Worm (Caenorhabditis elegans) whole organism, L2 larva: ENCODE measurements around the gene sdz-15.

Experiments used
- C34F6.9 ChIP-seq: fragments of 150-350 bp; optimal IDR thresholded peaks from 2 replicates; lab custom pipeline; 2014; ENCODE audit warnings: missing biosample characterization, missing genetic modification characterization
- R02D3.7 ChIP-seq: fragments of 150-350 bp; optimal IDR thresholded peaks from 2 replicates; lab custom pipeline; 2014; ENCODE audit warnings: missing biosample characterization, missing genetic modification characterization
- Y55F3AM.14 ChIP-seq: fragments of 200-800 bp; sonication (Bioruptor generic); optimal IDR thresholded peaks from 2 replicates; lab custom pipeline; 2018; ENCODE audit warnings: mild to moderate bottlenecking, missing genetic modification characterization, missing compliant biosample characterization
- ZK546.5 ChIP-seq: sonication (generic microtip); optimal IDR thresholded peaks from 2 replicates; lab custom pipeline; 2017; ENCODE audit warnings: missing biosample characterization, missing genetic modification characterization
- alr-1 ChIP-seq: fragments of 150-350 bp; optimal IDR thresholded peaks from 2 replicates; lab custom pipeline; 2014; ENCODE audit warnings: missing biosample characterization, missing genetic modification characterization
- aly-2 ChIP-seq: fragments of 150-350 bp; optimal IDR thresholded peaks from 2 replicates; lab custom pipeline; 2014; ENCODE audit warnings: missing biosample characterization, missing genetic modification characterization
- ama-1 ChIP-seq: fragments of 150-350 bp; optimal IDR thresholded peaks from 2 replicates; lab custom pipeline; 2018; ENCODE audit warnings: inconsistent platforms
- blmp-1 ChIP-seq: sonication (generic microtip); optimal IDR thresholded peaks from 2 replicates; lab custom pipeline; 2017; ENCODE audit warnings: missing genetic modification characterization, mild to moderate bottlenecking, missing compliant biosample characterization, antibody characterized with exemption, moderate library complexity; ENCODE audit not compliant: insufficient read depth
- crh-2 ChIP-seq: sonication (generic microtip); optimal IDR thresholded peaks from 2 replicates; lab custom pipeline; 2017; ENCODE audit warnings: missing biosample characterization, missing genetic modification characterization
- dmd-4 ChIP-seq: sonication (generic microtip); optimal IDR thresholded peaks from 2 replicates; lab custom pipeline; 2017; ENCODE audit warnings: missing biosample characterization, missing genetic modification characterization
- elt-3 ChIP-seq: sonication (generic microtip); optimal IDR thresholded peaks from 2 replicates; lab custom pipeline; 2017; ENCODE audit warnings: missing biosample characterization, missing genetic modification characterization
- fos-1 ChIP-seq: fragments of 150-350 bp; optimal IDR thresholded peaks from 2 replicates; lab custom pipeline; 2014; ENCODE audit warnings: missing biosample characterization, missing genetic modification characterization
- gmeb-1 ChIP-seq: fragments of 150-350 bp; optimal IDR thresholded peaks from 2 replicates; lab custom pipeline; 2014; ENCODE audit warnings: missing biosample characterization, missing genetic modification characterization
- lin-11 ChIP-seq: fragments of 150-350 bp; sonication (generic microtip); optimal IDR thresholded peaks from 2 replicates; lab custom pipeline; 2014; ENCODE audit warnings: missing biosample characterization, missing genetic modification characterization, inconsistent platforms, mixed read lengths
- lin-13 ChIP-seq: fragments of 150-350 bp; optimal IDR thresholded peaks from 2 replicates; lab custom pipeline; 2014; ENCODE audit warnings: missing biosample characterization, missing genetic modification reagents, missing genetic modification characterization
- lin-39 ChIP-seq: fragments of 150-350 bp; optimal IDR thresholded peaks from 2 replicates; lab custom pipeline; 2014; ENCODE audit warnings: missing biosample characterization, missing genetic modification reagents, missing genetic modification characterization
- lsy-2 ChIP-seq, 2 experiments: fragments of 150-350 bp in 1 of 2; sonication (generic microtip) in 1 of 2; optimal IDR thresholded peaks; 2 replicates each; lab custom pipeline; 2014 to 2017; ENCODE audit warnings: missing biosample characterization in 2 of 2, missing genetic modification characterization in 2 of 2
- mbf-1 ChIP-seq: sonication (generic microtip); optimal IDR thresholded peaks from 2 replicates; lab custom pipeline; 2017; ENCODE audit warnings: missing biosample characterization, missing genetic modification characterization
- nhr-11 ChIP-seq: fragments of 150-350 bp; optimal IDR thresholded peaks from 2 replicates; lab custom pipeline; 2014; ENCODE audit warnings: missing biosample characterization, missing genetic modification characterization
- nhr-12 ChIP-seq: fragments of 150-350 bp; optimal IDR thresholded peaks from 2 replicates; lab custom pipeline; 2014; ENCODE audit warnings: missing biosample characterization, missing genetic modification characterization
- nhr-129 ChIP-seq: fragments of 150-350 bp; optimal IDR thresholded peaks from 2 replicates; lab custom pipeline; 2014; ENCODE audit warnings: missing biosample characterization, missing genetic modification characterization
- nhr-21 ChIP-seq: fragments of 150-350 bp; optimal IDR thresholded peaks from 2 replicates; lab custom pipeline; 2014; ENCODE audit warnings: missing biosample characterization, missing genetic modification characterization
- nhr-237 ChIP-seq: fragments of 150-350 bp; optimal IDR thresholded peaks from 2 replicates; lab custom pipeline; 2014; ENCODE audit warnings: missing biosample characterization, missing genetic modification characterization
- nhr-6 ChIP-seq: fragments of 150-350 bp; optimal IDR thresholded peaks from 2 replicates; lab custom pipeline; 2014; ENCODE audit warnings: missing biosample characterization, missing genetic modification characterization
- skn-1 ChIP-seq: sonication (generic microtip); optimal IDR thresholded peaks from 2 replicates; lab custom pipeline; 2017; ENCODE audit warnings: missing biosample characterization, missing genetic modification characterization
- sma-3 ChIP-seq: sonication (generic microtip); optimal IDR thresholded peaks from 2 replicates; lab custom pipeline; 2016; ENCODE audit warnings: missing genetic modification reagents, missing genetic modification characterization, missing compliant biosample characterization
- sma-9 ChIP-seq, 2 experiments: fragments of 150-350 bp in 1 of 2; sonication (generic microtip) in 1 of 2; optimal IDR thresholded peaks; 2 replicates each; lab custom pipeline; 2014 to 2016; ENCODE audit warnings: missing genetic modification characterization in 2 of 2, mild to moderate bottlenecking in 1 of 2, missing biosample characterization in 1 of 2, missing compliant biosample characterization in 1 of 2, missing genetic modification reagents in 1 of 2, moderate library complexity in 1 of 2
- unc-39 ChIP-seq: fragments of 150-350 bp; optimal IDR thresholded peaks from 2 replicates; lab custom pipeline; 2014; ENCODE audit warnings: missing biosample characterization, missing genetic modification characterization
- unc-55 ChIP-seq: fragments of 150-350 bp; sonication (generic microtip); optimal IDR thresholded peaks from 3 replicates; lab custom pipeline; 2014; ENCODE audit warnings: missing biosample characterization, missing genetic modification reagents, missing genetic modification characterization
- zag-1 ChIP-seq: fragments of 150-350 bp; optimal IDR thresholded peaks from 2 replicates; lab custom pipeline; 2014; ENCODE audit warnings: missing biosample characterization, missing genetic modification characterization
- ztf-11 ChIP-seq: sonication (generic microtip); optimal IDR thresholded peaks from 2 replicates; lab custom pipeline; 2017; ENCODE audit warnings: missing biosample characterization, missing genetic modification characterization
- ztf-4 ChIP-seq: fragments of 150-350 bp; optimal IDR thresholded peaks from 2 replicates; lab custom pipeline; 2014; ENCODE audit warnings: missing biosample characterization, missing genetic modification characterization

Gene sdz-15

DNA sequence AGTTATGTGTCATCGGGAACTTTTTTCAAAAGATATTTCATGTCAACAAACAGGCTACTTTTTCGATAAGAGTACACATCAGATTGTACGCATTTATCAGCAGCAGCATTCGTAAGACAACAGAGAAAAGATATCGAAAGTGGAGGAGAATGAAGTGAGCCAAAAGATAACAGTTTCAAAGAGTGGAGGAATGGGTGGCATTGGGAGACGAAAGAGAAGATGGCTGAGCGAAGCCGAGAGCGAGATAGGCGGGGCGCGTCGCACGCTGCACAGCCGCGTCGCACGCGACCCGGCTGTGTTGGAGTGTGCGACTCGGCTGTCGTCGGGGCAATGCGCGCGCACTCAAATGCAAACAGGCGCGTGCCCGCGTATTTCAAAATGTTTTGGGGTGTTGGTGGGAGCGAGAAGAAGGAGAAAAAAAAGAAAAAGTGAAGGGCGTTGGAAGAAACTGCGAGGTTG lies 34.1 kb upstream of the sdz-15 start (continued):
- TF ChIP-seq nhr-6 (tag; lab: Kevin White, UChicago) (peak; percentile 10), zag-1 (tag; lab: Kevin White, UChicago) (peak; percentile 73), R02D3.7 (no peak), nhr-237 (tag; lab: Kevin White, UChicago) (no peak), ZK546.5 (tag; lab: Kevin White, UChicago) (no peak), nhr-129 (peak; percentile 83), lin-11 (tag; lab: Kevin White, UChicago) (peak; percentile 67), blmp-1 (peak; percentile 65), nhr-21 (peak; percentile 86), elt-3 (tag; lab: Kevin White, UChicago) (no peak), sma-9 (GFP tag; optimal IDR thresholded peaks at IDR 0.05; lab: Kevin White, UChicago) (peak; percentile 80), sma-9 (tag; optimal IDR thresholded peaks at IDR 0.05; lab: Kevin White, UChicago) (no peak)

- no peak for TF ChIP-seq R02D3.7
Measured at ce11 chrIII:6464913-6465312, 33.4 kb upstream of the sdz-15 start, which contains the start of gene nduf-2.2. TSS of gene nduf-2.2 (plus strand) at chrIII:6465222.

- no peak for TF ChIP-seq C34F6.9 (tag; lab: Kevin White, UChicago)
- no peak for TF ChIP-seq lin-39 (tag; lab: Kevin White, UChicago)
- TF ChIP-seq ama-1 (lab: Kevin White, UChicago) = no peak
- no peak for TF ChIP-seq zag-1 (tag; lab: Kevin White, UChicago)
- no peak for TF ChIP-seq R02D3.7
- TF ChIP-seq gmeb-1 (tag; lab: Kevin White, UChicago) = no peak
- no peak for TF ChIP-seq ZK546.5 (tag; lab: Kevin White, UChicago)
- TF ChIP-seq ztf-4 (tag; lab: Kevin White, UChicago) = no peak
- no peak for TF ChIP-seq nhr-237 (tag; lab: Kevin White, UChicago)
- no peak for TF ChIP-seq mbf-1 (tag; lab: Kevin White, UChicago)
- no peak for TF ChIP-seq lin-13 (GFP tag; lab: Kevin White, UChicago)
- no peak for TF ChIP-seq aly-2 (tag; lab: Kevin White, UChicago)
- no peak for TF ChIP-seq sma-3
- no peak for TF ChIP-seq sma-9 (GFP tag; optimal IDR thresholded peaks at IDR 0.05; lab: Kevin White, UChicago)
- no peak for TF ChIP-seq sma-9 (tag; optimal IDR thresholded peaks at IDR 0.05; lab: Kevin White, UChicago)
Measured at ce11 chrIII:6467005-6467404, 31.3 kb upstream of the sdz-15 start, which contains the start of gene T26A5.2. TSS of gene T26A5.2 (plus strand) at chrIII:6467305.

ce11 chrIII:6471451-6471850 lies 26.8 kb upstream of the sdz-15 start, which contains the start of gene wht-6:
TSS of gene wht-6 (plus strand) at chrIII:6471751.
- TF ChIP-seq Y55F3AM.14 (no peak), nhr-11 (tag; lab: Kevin White, UChicago) (no peak), gmeb-1 (tag; lab: Kevin White, UChicago) (no peak), ama-1 (lab: Kevin White, UChicago) (no peak), dmd-4 (tag; lab: Kevin White, UChicago) (no peak), alr-1 (tag; lab: Kevin White, UChicago) (no peak), C34F6.9 (tag; lab: Kevin White, UChicago) (no peak), elt-3 (tag; lab: Kevin White, UChicago) (no peak), unc-55 (GFP tag; lab: Kevin White, UChicago) (no peak), zag-1 (tag; lab: Kevin White, UChicago) (no peak)

ce11 chrIII:6476380-6476779 lies 21.9 kb upstream of the sdz-15 start:
- no peak for TF ChIP-seq lin-13 (GFP tag; lab: Kevin White, UChicago)
- no peak for TF ChIP-seq alr-1 (tag; lab: Kevin White, UChicago)
- no peak for TF ChIP-seq sma-9 (GFP tag; optimal IDR thresholded peaks at IDR 0.05; lab: Kevin White, UChicago)
- TF ChIP-seq sma-9 (tag; optimal IDR thresholded peaks at IDR 0.05; lab: Kevin White, UChicago) = no peak
- TF ChIP-seq sma-3 = no peak
- no peak for TF ChIP-seq nhr-12
- no peak for TF ChIP-seq ama-1 (lab: Kevin White, UChicago)
- TF ChIP-seq mbf-1 (tag; lab: Kevin White, UChicago) = no peak
- no peak for TF ChIP-seq skn-1 (tag; lab: Kevin White, UChicago)
- TF ChIP-seq fos-1 (tag; lab: Kevin White, UChicago) = no peak
- TF ChIP-seq ztf-11 (tag; lab: Kevin White, UChicago) = no peak
- no peak for TF ChIP-seq unc-39 (tag; lab: Kevin White, UChicago)
- TF ChIP-seq aly-2 (tag; lab: Kevin White, UChicago) = no peak
- TF ChIP-seq lsy-2 (tag; optimal IDR thresholded peaks at IDR 0.05; lab: Kevin White, UChicago) = no peak
- TF ChIP-seq crh-2 (tag; lab: Kevin White, UChicago) = no peak
